Fruit fly (Drosophila melanogaster): ENCODE results near the gene CG44153.

CG44153 gene

dm6 chr2L:10226724-10227407, 46.8 kb upstream of the CG44153 start, which contains the start of gene CG5708 (continued):
- TF ChIP-seq Hand (GFP tag; optimal IDR thresholded peaks at IDR 0.05) (no peak), CG10565 (GFP tag; optimal IDR thresholded peaks at IDR 0.05) (no peak), CG2678 (tag; optimal IDR thresholded peaks at IDR 0.05) (no peak), Stat92E (GFP tag; optimal IDR thresholded peaks at IDR 0.05) (peak in 1 of 3 experiments; percentile 17), Sry-β (GFP tag; optimal IDR thresholded peaks at IDR 0.05) (peak; percentile 92), CG16813 (GFP tag; IDR thresholded peaks at IDR 0.05; ENCODE audit: partially characterized antibody) (peak; percentile 58), CG12236 (GFP tag; optimal IDR thresholded peaks at IDR 0.05) (no peak), lola (GFP tag; optimal IDR thresholded peaks at IDR 0.05) (peak in 1 of 3 experiments; percentile 18), CG17186 (GFP tag; optimal IDR thresholded peaks at IDR 0.05) (no peak), Poxn (GFP tag; IDR thresholded peaks at IDR 0.05) (no peak), trh (GFP tag; optimal IDR thresholded peaks at IDR 0.05) (no peak), crc (GFP tag; optimal IDR thresholded peaks at IDR 0.05) (no peak), CG8388 (GFP tag; optimal IDR thresholded peaks at IDR 0.05) (no peak), ind (GFP tag; optimal IDR thresholded peaks at IDR 0.05) (no peak), CG10366 (GFP tag; IDR thresholded peaks at IDR 0.05) (peak; percentile 58; the same call in 1 of the 2 replicates), CoRest (tag; optimal IDR thresholded peaks at IDR 0.05) (peak; percentile 35), gfzf (GFP tag; optimal IDR thresholded peaks at IDR 0.05) (no peak), CG17359 (tag; optimal IDR thresholded peaks at IDR 0.05) (no peak), CG1529 (GFP tag; optimal IDR thresholded peaks at IDR 0.05) (no peak), twi (tag; optimal IDR thresholded peaks at IDR 0.05) (no peak), Sry-δ (GFP tag; optimal IDR thresholded peaks at IDR 0.05) (peak; percentile 36), psq (GFP tag; optimal IDR thresholded peaks at IDR 0.05) (no peak), Hmx (GFP tag; optimal IDR thresholded peaks at IDR 0.05) (no peak)

- no peak for TF ChIP-seq nmo (GFP tag; optimal IDR thresholded peaks at IDR 0.05)
- TF ChIP-seq Nf-YC (tag; optimal IDR thresholded peaks at IDR 0.05): no peak
- peak; percentile 16 for TF ChIP-seq lbe (GFP tag; optimal IDR thresholded peaks at IDR 0.05)
- no peak for TF ChIP-seq en (GFP tag; optimal IDR thresholded peaks at IDR 0.05)
- no peak for TF ChIP-seq trh (GFP tag; optimal IDR thresholded peaks at IDR 0.05)
- TF ChIP-seq CG18262 (tag; optimal IDR thresholded peaks at IDR 0.05): no peak
- peak; percentile 72 for TF ChIP-seq cg (GFP tag; optimal IDR thresholded peaks at IDR 0.05)
- TF ChIP-seq CG16813 (GFP tag; IDR thresholded peaks at IDR 0.05; ENCODE audit: partially characterized antibody): no peak
- no peak for TF ChIP-seq CG10209 (GFP tag; optimal IDR thresholded peaks at IDR 0.05)
- TF ChIP-seq zf30C (GFP tag; optimal IDR thresholded peaks at IDR 0.05): no peak
- TF ChIP-seq CG14710 (tag; optimal IDR thresholded peaks at IDR 0.05): no peak
- TF ChIP-seq CG34376 (GFP tag; optimal IDR thresholded peaks at IDR 0.05): peak; percentile 10
- TF ChIP-seq CG3995 (GFP tag; optimal IDR thresholded peaks at IDR 0.05): no peak
- no peak for TF ChIP-seq cad (GFP tag; optimal IDR thresholded peaks at IDR 0.05)
- no peak for TF ChIP-seq CG16779 (GFP tag; IDR thresholded peaks at IDR 0.05)
- peak; percentile 14 for TF ChIP-seq sens (GFP tag)
- no peak for TF ChIP-seq D (optimal IDR thresholded peaks at IDR 0.05)
- TF ChIP-seq D (GFP tag; optimal IDR thresholded peaks at IDR 0.05): no peak
- no peak for TF ChIP-seq da (GFP tag; optimal IDR thresholded peaks at IDR 0.05)
- no peak for TF ChIP-seq wek (GFP tag; optimal IDR thresholded peaks at IDR 0.05)
- no peak for TF ChIP-seq CG30020 (tag; optimal IDR thresholded peaks at IDR 0.05)
- TF ChIP-seq prd (optimal IDR thresholded peaks at IDR 0.05): no peak
- TF ChIP-seq prd (GFP tag; IDR thresholded peaks at IDR 0.05): no peak
- TF ChIP-seq dimm (GFP tag; IDR thresholded peaks at IDR 0.05): no peak
- no peak; the same call in 2 of the 3 replicates for TF ChIP-seq CG34422 (GFP tag; IDR thresholded peaks at IDR 0.05)
- TF ChIP-seq E2f1 (GFP tag; IDR thresholded peaks at IDR 0.05): no peak
- no peak for TF ChIP-seq CG12769 (tag; optimal IDR thresholded peaks at IDR 0.05)
- no peak for TF ChIP-seq gt (GFP tag; IDR thresholded peaks at IDR 0.05)
- TF ChIP-seq eve (GFP tag; optimal IDR thresholded peaks at IDR 0.05): peak in 1 of 2 experiments; percentile 81
Observed at dm6 chr2L:10226213-10226723, 46.2 kb upstream of the CG44153 start.

Measured in whole organism, embryonic.